Worm (Caenorhabditis elegans) whole organism, young adult: ENCODE results near the gene cyb-1.
A peak's percentile ranks its signal among the peaks of the same experiment; 100 is the strongest.

Experiments
- B0336.3 ChIP-seq: fragments of 200-800 bp; sonication (Bioruptor generic); IDR thresholded peaks from 2 replicates; pipeline ENCODE4 v1.3.6; 2022; ENCODE audit warnings: missing genetic modification characterization, missing compliant biosample characterization
- C06A6.2 ChIP-seq: fragments of 200-800 bp; sonication (Bioruptor generic); conservative IDR thresholded peaks from 2 replicates; pipeline ENCODE4 v1.3.6; 2022; ENCODE audit warnings: missing genetic modification characterization, missing compliant biosample characterization
- C17E4.6 ChIP-seq: fragments of 200-800 bp; sonication (Bioruptor generic); IDR thresholded peaks from 2 replicates; pipeline ENCODE4 v1.3.6; 2022; ENCODE audit warnings: missing genetic modification reagents, missing genetic modification characterization, missing compliant biosample characterization
- F23B12.7 ChIP-seq: sonication (generic microtip); optimal IDR thresholded peaks from 2 replicates; lab custom pipeline; 2017; ENCODE audit warnings: missing genetic modification characterization, mild to moderate bottlenecking, missing compliant biosample characterization, antibody characterized with exemption, moderate library complexity; ENCODE audit not compliant: insufficient read depth
- F49E8.2 ChIP-seq: sonication (generic microtip); optimal IDR thresholded peaks from 3 replicates; lab custom pipeline; 2017; ENCODE audit warnings: missing genetic modification characterization, mild to moderate bottlenecking, missing compliant biosample characterization, antibody characterized with exemption, moderate library complexity; ENCODE audit not compliant: insufficient read depth
- F55B11.4 ChIP-seq: sonication (generic microtip); optimal IDR thresholded peaks from 2 replicates; lab custom pipeline; 2016; ENCODE audit warnings: missing compliant biosample characterization, missing genetic modification characterization, borderline replicate concordance; ENCODE audit not compliant: insufficient read depth
- F57C9.4 ChIP-seq: sonication (generic microtip); optimal IDR thresholded peaks from 2 replicates; lab custom pipeline; 2017; ENCODE audit warnings: mild to moderate bottlenecking, missing genetic modification characterization, missing compliant biosample characterization
- K11D2.4 ChIP-seq: fragments of 200-800 bp; sonication (Bioruptor generic); IDR thresholded peaks from 2 replicates; pipeline ENCODE4 v1.3.6; 2022; ENCODE audit warnings: missing genetic modification reagents, missing genetic modification characterization, missing compliant biosample characterization
- T26A5.8 ChIP-seq: sonication (generic microtip); optimal IDR thresholded peaks from 2 replicates; lab custom pipeline; 2016; ENCODE audit warnings: missing genetic modification characterization, missing compliant biosample characterization
- Y53F4B.3 ChIP-seq: fragments of 200-800 bp; sonication (Bioruptor generic); IDR thresholded peaks from 2 replicates; pipeline ENCODE4 v1.3.6; 2022; ENCODE audit warnings: missing genetic modification reagents, missing genetic modification characterization, missing compliant biosample characterization
- Y53G8AR.9 ChIP-seq: fragments of 200-800 bp; sonication (Bioruptor generic); conservative IDR thresholded peaks from 2 replicates; pipeline ENCODE4 v1.3.6; 2022; ENCODE audit warnings: missing genetic modification reagents, missing genetic modification characterization, missing compliant biosample characterization
- Y79H2A.3 ChIP-seq: fragments of 200-800 bp; sonication (Bioruptor generic); conservative IDR thresholded peaks from 2 replicates; pipeline ENCODE4 v1.3.6; 2022; ENCODE audit warnings: missing genetic modification reagents, missing genetic modification characterization, missing compliant biosample characterization
- ZK185.1 ChIP-seq: sonication (generic microtip); optimal IDR thresholded peaks from 2 replicates; lab custom pipeline; 2016; ENCODE audit warnings: mild to moderate bottlenecking, missing genetic modification characterization, missing compliant biosample characterization; ENCODE audit not compliant: poor library complexity, severe bottlenecking
- akir-1 ChIP-seq: fragments of 200-800 bp; sonication (Bioruptor generic); optimal IDR thresholded peaks from 2 replicates; lab custom pipeline; 2018; ENCODE audit warnings: mild to moderate bottlenecking, missing genetic modification characterization, moderate library complexity, missing compliant biosample characterization
- atf-7 ChIP-seq: sonication (generic microtip); optimal IDR thresholded peaks from 2 replicates; lab custom pipeline; 2017; ENCODE audit warnings: mild to moderate bottlenecking, missing genetic modification characterization, missing compliant biosample characterization
- athp-1 ChIP-seq: sonication (generic microtip); optimal IDR thresholded peaks from 2 replicates; lab custom pipeline; 2017; ENCODE audit warnings: mild to moderate bottlenecking, missing genetic modification characterization, missing compliant biosample characterization
- attf-3 ChIP-seq: fragments of 200-800 bp; sonication (Bioruptor generic); conservative IDR thresholded peaks from 2 replicates; pipeline ENCODE4 v1.3.6; 2022; ENCODE audit warnings: missing genetic modification reagents, missing genetic modification characterization, missing compliant biosample characterization
- cebp-1 ChIP-seq, 2 experiments: fragments of 200-800 bp in 1 of 2; sonication (Bioruptor generic) in 1 of 2; sonication (generic microtip) in 1 of 2; IDR thresholded peaks in 1 of 2; optimal IDR thresholded peaks in 1 of 2; 2 replicates each; pipeline versions ENCODE4 v1.3.6 to Lab custom; 2017 to 2022; ENCODE audit warnings: missing compliant biosample characterization in 2 of 2, missing genetic modification characterization in 2 of 2, mild to moderate bottlenecking in 1 of 2, missing genetic modification reagents in 1 of 2, moderate library complexity in 1 of 2
- dpff-1 ChIP-seq: sonication (generic microtip); optimal IDR thresholded peaks from 2 replicates; lab custom pipeline; 2017; ENCODE audit warnings: mild to moderate bottlenecking, missing genetic modification characterization, missing compliant biosample characterization
- dpl-1 ChIP-seq: fragments of 150-350 bp; optimal IDR thresholded peaks from 2 replicates; lab custom pipeline; 2014; ENCODE audit warnings: missing biosample characterization, missing genetic modification reagents, missing genetic modification characterization
- ekl-4 ChIP-seq: fragments of 200-800 bp; sonication (Bioruptor generic); IDR thresholded peaks from 2 replicates; pipeline ENCODE4 v1.3.6; 2022; ENCODE audit warnings: missing genetic modification reagents, missing genetic modification characterization, missing compliant biosample characterization
- ets-4 ChIP-seq: fragments of 200-800 bp; sonication (Bioruptor generic); optimal IDR thresholded peaks from 2 replicates; lab custom pipeline; 2018; ENCODE audit warnings: mild to moderate bottlenecking, missing genetic modification characterization, missing compliant biosample characterization
- fkh-3 ChIP-seq: sonication (generic microtip); optimal IDR thresholded peaks from 2 replicates; lab custom pipeline; 2016; ENCODE audit warnings: mild to moderate bottlenecking, missing genetic modification characterization, missing compliant biosample characterization
- gei-17 ChIP-seq: fragments of 200-800 bp; sonication (Bioruptor generic); optimal IDR thresholded peaks from 2 replicates; lab custom pipeline; 2018; ENCODE audit warnings: mild to moderate bottlenecking, missing genetic modification characterization, missing compliant biosample characterization
- hmg-1.2 ChIP-seq: fragments of 200-800 bp; sonication (Bioruptor generic); IDR thresholded peaks from 2 replicates; pipeline ENCODE4 v1.3.6; 2022; ENCODE audit warnings: missing genetic modification reagents, missing genetic modification characterization, missing compliant biosample characterization
- hrde-1 ChIP-seq: sonication (generic microtip); optimal IDR thresholded peaks from 2 replicates; lab custom pipeline; 2016; ENCODE audit warnings: missing genetic modification characterization, mild to moderate bottlenecking, missing compliant biosample characterization, moderate library complexity, missing genotype, missing genetic modification reagents, borderline replicate concordance
- hsf-1 ChIP-seq: fragments of 200-800 bp; sonication (Bioruptor generic); IDR thresholded peaks from 2 replicates; pipeline ENCODE4 v1.3.6; 2022; ENCODE audit warnings: missing genetic modification reagents, missing genetic modification characterization, missing compliant biosample characterization
- lag-1 ChIP-seq: fragments of 200-800 bp; sonication (Bioruptor generic); IDR thresholded peaks from 2 replicates; pipeline ENCODE4 v1.3.6; 2022; ENCODE audit warnings: missing genetic modification reagents, missing genetic modification characterization, missing compliant biosample characterization
- lin-26 ChIP-seq: fragments of 200-800 bp; sonication (Bioruptor generic); IDR thresholded peaks from 2 replicates; pipeline ENCODE4 v1.3.6; 2022; ENCODE audit warnings: missing genetic modification reagents, missing genetic modification characterization, missing compliant biosample characterization
- lin-54 ChIP-seq: fragments of 200-800 bp; sonication (Bioruptor generic); optimal IDR thresholded peaks from 2 replicates; lab custom pipeline; 2018; ENCODE audit warnings: mild to moderate bottlenecking, missing genetic modification characterization, missing compliant biosample characterization
- lsl-1 ChIP-seq: fragments of 200-800 bp; sonication (Bioruptor generic); optimal IDR thresholded peaks from 2 replicates; lab custom pipeline; 2018; ENCODE audit warnings: mild to moderate bottlenecking, missing genetic modification characterization, moderate library complexity, missing compliant biosample characterization
- madf-3 ChIP-seq: fragments of 200-800 bp; sonication (Bioruptor generic); IDR thresholded peaks from 2 replicates; pipeline ENCODE4 v1.3.6; 2022; ENCODE audit warnings: missing genetic modification reagents, missing genetic modification characterization, missing compliant biosample characterization
- madf-6 ChIP-seq: fragments of 200-800 bp; sonication (Bioruptor generic); IDR thresholded peaks from 2 replicates; pipeline ENCODE4 v1.3.6; 2022; ENCODE audit warnings: missing genetic modification reagents, missing genetic modification characterization, missing compliant biosample characterization
- madf-8 ChIP-seq: fragments of 200-800 bp; sonication (Bioruptor generic); conservative IDR thresholded peaks from 2 replicates; pipeline ENCODE4 v1.3.6; 2022; ENCODE audit warnings: missing genetic modification reagents, missing genetic modification characterization, missing compliant biosample characterization
- mel-28 ChIP-seq: sonication (generic microtip); optimal IDR thresholded peaks from 2 replicates; lab custom pipeline; 2016; ENCODE audit warnings: borderline replicate concordance, mild to moderate bottlenecking, missing genetic modification characterization, missing compliant biosample characterization
- mxl-1 ChIP-seq: sonication (generic microtip); optimal IDR thresholded peaks from 2 replicates; lab custom pipeline; 2016; ENCODE audit warnings: missing genetic modification characterization, missing compliant biosample characterization
- nfya-1 ChIP-seq: sonication (generic microtip); optimal IDR thresholded peaks from 2 replicates; lab custom pipeline; 2017; ENCODE audit warnings: antibody characterized with exemption, missing compliant biosample characterization, missing genetic modification characterization, borderline replicate concordance; ENCODE audit not compliant: insufficient read depth
- nfyb-1 ChIP-seq: fragments of 200-800 bp; sonication (Bioruptor generic); IDR thresholded peaks from 2 replicates; pipeline ENCODE4 v1.3.6; 2022; ENCODE audit warnings: missing genetic modification reagents, missing genetic modification characterization, missing compliant biosample characterization
- pbrm-1 ChIP-seq: fragments of 200-800 bp; sonication (Bioruptor generic); IDR thresholded peaks from 2 replicates; pipeline ENCODE4 v1.3.6; 2022; ENCODE audit warnings: missing genetic modification reagents, missing genetic modification characterization, missing compliant biosample characterization
- repo-1 ChIP-seq: sonication (generic microtip); optimal IDR thresholded peaks from 2 replicates; lab custom pipeline; 2017; ENCODE audit warnings: mild to moderate bottlenecking, missing genetic modification characterization, missing compliant biosample characterization
- somi-1 ChIP-seq: fragments of 200-800 bp; sonication (Bioruptor generic); optimal IDR thresholded peaks from 2 replicates; lab custom pipeline; 2018; ENCODE audit warnings: mild to moderate bottlenecking, missing genetic modification characterization, missing compliant biosample characterization
- tlf-1 ChIP-seq: fragments of 200-800 bp; sonication (Bioruptor generic); optimal IDR thresholded peaks from 2 replicates; lab custom pipeline; 2018; ENCODE audit warnings: mild to moderate bottlenecking, missing genetic modification characterization, missing compliant biosample characterization
- xnd-1 ChIP-seq: sonication (generic microtip); optimal IDR thresholded peaks from 2 replicates; lab custom pipeline; 2016; ENCODE audit warnings: missing genotype, missing genetic modification reagents, missing genetic modification characterization, missing compliant biosample characterization
- zfh-2 ChIP-seq: fragments of 200-800 bp; sonication (Bioruptor generic); conservative IDR thresholded peaks from 2 replicates; pipeline ENCODE4 v1.3.6; 2022; ENCODE audit warnings: missing genetic modification reagents, missing genetic modification characterization, missing compliant biosample characterization
- zim-3 ChIP-seq: sonication (generic microtip); optimal IDR thresholded peaks from 2 replicates; lab custom pipeline; 2017; ENCODE audit warnings: mild to moderate bottlenecking, missing genetic modification characterization, moderate library complexity, missing compliant biosample characterization

Gene cyb-1

DNA sequence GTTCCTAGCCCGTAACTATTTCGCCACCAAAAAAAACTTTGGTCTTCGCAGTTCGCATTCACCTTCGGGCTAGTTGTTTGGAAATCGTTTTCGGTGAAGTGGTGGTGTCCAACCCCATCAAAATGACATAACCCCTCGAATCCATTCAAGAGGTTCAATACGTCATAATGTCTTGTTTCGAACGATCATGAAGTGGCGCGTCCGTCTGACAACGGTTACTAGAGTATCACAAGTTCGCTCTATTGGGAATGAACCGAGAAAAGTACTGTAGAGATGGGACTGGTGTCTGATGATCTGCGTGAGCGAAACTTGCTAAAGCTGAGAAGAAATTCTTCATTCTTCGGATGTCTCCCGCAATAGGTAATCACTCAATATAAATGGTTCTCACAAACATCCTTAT lies 7.3 kb upstream of the cyb-1 start, which contains the start of gene ZC168.2:
TSS of gene ZC168.2 (plus strand) at position 301 of the 400 bp plus-strand sequence.
- TF ChIP-seq atf-7 (tag; lab: Kevin White, UChicago) (no peak), ekl-4 (GFP tag; lab: Robert Waterston, UW) (no peak), akir-1 (GFP tag; lab: Kevin White, UChicago) (no peak), F23B12.7 (tag; lab: Kevin White, UChicago) (no peak), gei-17 (GFP tag; lab: Kevin White, UChicago) (no peak), somi-1 (no peak), nfyb-1 (GFP tag; lab: Robert Waterston, UW) (no peak), zim-3 (tag; lab: Kevin White, UChicago) (no peak), xnd-1 (tag; lab: Kevin White, UChicago) (no peak), Y53F4B.3 (GFP tag; lab: Robert Waterston, UW) (no peak), dpl-1 (no peak), F55B11.4 (no peak), lsl-1 (GFP tag; lab: Kevin White, UChicago) (no peak), F57C9.4 (tag; lab: Kevin White, UChicago) (no peak), nfya-1 (tag; lab: Kevin White, UChicago) (no peak), cebp-1 (GFP tag; IDR thresholded peaks at IDR 0.05; lab: Robert Waterston, UW) (no peak), cebp-1 (tag; optimal IDR thresholded peaks at IDR 0.05; lab: Kevin White, UChicago) (no peak)

DNA sequence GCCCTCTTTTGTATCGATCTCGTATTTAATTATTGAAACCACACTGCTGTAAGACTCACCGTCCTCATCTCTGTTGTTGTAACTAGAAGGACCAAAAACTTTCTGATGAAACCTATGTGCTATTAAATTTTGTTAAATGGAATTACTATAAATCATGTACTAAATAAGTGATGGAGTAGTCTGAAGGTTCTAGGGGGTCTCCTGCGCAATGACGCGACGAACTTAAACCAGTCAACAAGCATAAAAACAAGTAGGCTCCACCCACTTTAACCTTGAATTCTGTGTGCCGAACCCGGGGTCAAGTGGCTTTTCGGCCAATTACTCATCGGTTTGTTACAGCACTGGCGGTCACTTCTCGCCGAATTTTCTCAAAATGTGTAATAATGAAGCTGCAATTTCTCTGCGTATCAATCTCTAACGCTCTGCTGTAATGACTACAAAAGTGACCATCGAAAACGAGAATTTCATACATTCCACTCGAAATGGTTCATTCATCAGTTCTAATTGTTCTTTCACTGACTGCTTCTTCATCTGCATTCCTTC lies 2.1 kb downstream of the cyb-1 start, which contains the start of gene grl-21:
TSS of gene grl-21 (plus strand) at position 464 of the 543 bp plus-strand sequence.
- TF ChIP-seq hrde-1 (tag; lab: Kevin White, UChicago), result peak; percentile 58
- no peak for TF ChIP-seq fkh-3 (tag; lab: Kevin White, UChicago)
- TF ChIP-seq mxl-1 (tag; lab: Kevin White, UChicago), result no peak
- TF ChIP-seq Y79H2A.3 (GFP tag; lab: Robert Waterston, UW), result no peak
- peak; percentile 32; the same call in 1 of the 2 replicates for TF ChIP-seq hsf-1 (GFP tag; lab: Robert Waterston, UW)
- TF ChIP-seq lag-1, result no peak
- no peak for TF ChIP-seq gei-17 (GFP tag; lab: Kevin White, UChicago)
- peak; percentile 39 for TF ChIP-seq T26A5.8
- TF ChIP-seq K11D2.4 (GFP tag; lab: Robert Waterston, UW), result no peak
- peak; percentile 42; the same call in 1 of the 2 replicates for TF ChIP-seq ekl-4 (GFP tag; lab: Robert Waterston, UW)
- TF ChIP-seq madf-6, result peak; percentile 69
- TF ChIP-seq C17E4.6 (GFP tag; lab: Robert Waterston, UW), result 0 out of 2 replicates have a peak, but pooled peaks have one; percentile 28
- peak; percentile 36 for TF ChIP-seq F49E8.2 (tag; lab: Kevin White, UChicago)
- peak; percentile 23 for TF ChIP-seq athp-1
- TF ChIP-seq lin-54 (GFP tag; lab: Kevin White, UChicago), result peak; percentile 21
- peak; percentile 17 for TF ChIP-seq xnd-1 (tag; lab: Kevin White, UChicago)
- 0 out of 2 replicates have a peak, but pooled peaks have one; percentile 11 for TF ChIP-seq hmg-1.2 (GFP tag; lab: Robert Waterston, UW)
- 0 out of 2 replicates have a peak, but pooled peaks have one; percentile 66 for TF ChIP-seq madf-3 (GFP tag; lab: Robert Waterston, UW)
- TF ChIP-seq attf-3, result 0 out of 2 replicates have a peak, but pooled peaks have one; percentile 16
- TF ChIP-seq pbrm-1, result 0 out of 2 replicates have a peak, but pooled peaks have one; percentile 21
- TF ChIP-seq ets-4 (GFP tag; lab: Kevin White, UChicago), result no peak
- peak; percentile 82; the same call in 1 of the 2 replicates for TF ChIP-seq B0336.3 (GFP tag; lab: Robert Waterston, UW)
- TF ChIP-seq Y53G8AR.9 (GFP tag; lab: Robert Waterston, UW), result 0 out of 2 replicates have a peak, but pooled peaks have one; percentile 43
- no peak for TF ChIP-seq repo-1
- no peak for TF ChIP-seq madf-8 (GFP tag; lab: Robert Waterston, UW)
- TF ChIP-seq C06A6.2 (GFP tag; lab: Robert Waterston, UW), result no peak
- TF ChIP-seq lin-26 (GFP tag; lab: Robert Waterston, UW), result peak; percentile 50; the same call in 1 of the 2 replicates
- no peak for TF ChIP-seq ZK185.1 (tag; lab: Kevin White, UChicago)
- peak; percentile 23 for TF ChIP-seq tlf-1 (GFP tag; lab: Kevin White, UChicago)
- TF ChIP-seq zfh-2, result no peak
- no peak for TF ChIP-seq dpff-1 (tag; lab: Kevin White, UChicago)
- TF ChIP-seq mel-28 (tag; lab: Kevin White, UChicago), result peak; percentile 8
